Worm (Caenorhabditis elegans) whole organism, L4/young adult: ENCODE measurements around the gene lurp-1.

Experiments used
- W03F9.2 ChIP-seq: fragments of 150-350 bp; optimal IDR thresholded peaks from 2 replicates; lab custom pipeline; 2014; ENCODE audit warnings: missing biosample characterization, missing genetic modification characterization
- dao-5 ChIP-seq: sonication (generic microtip); optimal IDR thresholded peaks from 2 replicates; lab custom pipeline; 2016; ENCODE audit warnings: missing genotype, missing genetic modification characterization, moderate library complexity, missing compliant biosample characterization
- him-1 ChIP-seq: sonication (generic microtip); optimal IDR thresholded peaks from 2 replicates; lab custom pipeline; 2016; ENCODE audit warnings: missing genotype, missing genetic modification reagents, missing genetic modification characterization, missing compliant biosample characterization

lurp-1 gene

DNA sequence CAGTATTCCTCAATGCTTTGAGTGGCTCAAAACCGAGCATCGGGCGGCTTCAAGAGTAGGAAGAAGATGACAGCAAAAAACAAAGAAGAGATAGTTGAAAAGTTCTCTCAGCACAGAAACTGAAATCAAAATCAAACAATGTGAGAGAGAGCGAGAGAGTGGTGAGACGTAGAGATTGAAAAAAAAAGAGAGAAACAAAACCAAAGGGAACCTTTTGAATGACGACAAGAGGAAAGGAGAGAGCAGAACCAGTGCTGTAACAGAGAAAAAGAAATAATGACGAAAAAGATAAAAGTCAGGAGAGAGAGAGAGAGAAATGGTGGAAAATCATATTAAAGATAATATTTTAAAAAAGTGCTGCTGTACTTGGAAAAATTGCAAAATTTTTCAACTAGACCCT lies 13.5 kb upstream of the lurp-1 start:
- TF ChIP-seq dao-5 (tag; lab: Kevin White, UChicago), result no peak
- no peak for TF ChIP-seq him-1 (tag; lab: Kevin White, UChicago)
- no peak for TF ChIP-seq W03F9.2 (tag; lab: Kevin White, UChicago)

DNA sequence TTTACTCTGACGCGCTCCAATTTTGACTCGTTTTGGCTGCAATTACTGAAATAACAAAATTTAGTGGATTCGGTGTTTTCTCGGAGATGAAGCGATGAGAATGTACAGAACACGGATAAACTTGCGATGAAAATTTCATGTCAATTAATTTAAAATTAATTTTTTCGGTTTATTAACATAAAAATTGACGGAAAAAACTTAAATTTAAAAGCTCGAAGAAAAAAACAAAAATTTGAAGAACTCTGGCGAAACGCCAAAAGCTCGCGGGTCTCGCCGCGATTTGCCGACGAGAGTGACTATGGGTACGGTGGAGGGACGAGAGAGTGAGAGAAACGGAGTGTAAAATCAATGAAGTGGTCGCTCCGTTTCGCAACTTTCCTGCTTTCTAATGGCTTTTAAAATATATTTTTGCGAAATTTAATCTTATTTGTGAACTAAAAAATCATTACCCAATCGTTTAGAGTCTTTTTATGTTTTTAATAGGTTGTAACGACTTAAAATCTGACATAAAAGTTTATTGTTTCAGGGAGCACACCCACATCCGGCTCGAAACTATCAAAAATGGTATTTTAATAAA lies 12.0 kb upstream of the lurp-1 start, which contains the start of the genes gmps-1 and cap-2:
gmps-1 (minus strand) TSS at position 51 of the 577 bp plus-strand sequence.
cap-2 (plus strand) TSS at position 527 of the 577 bp plus-strand sequence.
- TF ChIP-seq dao-5 (tag; lab: Kevin White, UChicago), result no peak
- peak; percentile 95 for TF ChIP-seq W03F9.2 (tag; lab: Kevin White, UChicago)
- peak; percentile 95 for TF ChIP-seq him-1 (tag; lab: Kevin White, UChicago)

DNA sequence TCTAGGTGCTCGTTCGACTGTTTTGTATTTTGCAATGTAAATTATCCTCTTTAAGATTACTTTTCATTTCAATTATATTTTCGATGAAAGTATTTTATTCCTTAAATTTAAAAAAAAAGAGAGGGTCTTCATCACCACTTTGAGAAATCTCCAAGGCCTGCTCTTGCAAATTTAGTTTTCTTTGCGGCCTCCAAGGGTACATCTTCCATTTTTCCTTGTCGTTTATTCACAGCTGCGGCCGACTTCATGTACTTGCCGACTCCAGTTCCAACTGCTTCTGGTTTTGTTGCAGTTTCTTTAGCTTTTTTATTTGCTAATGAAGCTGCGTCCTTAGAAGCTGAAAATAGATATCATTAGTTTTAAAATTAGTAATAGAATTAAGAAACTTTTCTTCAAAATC lies 10.0 kb upstream of the lurp-1 start:
- TF ChIP-seq him-1 (tag; lab: Kevin White, UChicago), result no peak
- TF ChIP-seq dao-5 (tag; lab: Kevin White, UChicago), result no peak
- TF ChIP-seq W03F9.2 (tag; lab: Kevin White, UChicago), result no peak

DNA sequence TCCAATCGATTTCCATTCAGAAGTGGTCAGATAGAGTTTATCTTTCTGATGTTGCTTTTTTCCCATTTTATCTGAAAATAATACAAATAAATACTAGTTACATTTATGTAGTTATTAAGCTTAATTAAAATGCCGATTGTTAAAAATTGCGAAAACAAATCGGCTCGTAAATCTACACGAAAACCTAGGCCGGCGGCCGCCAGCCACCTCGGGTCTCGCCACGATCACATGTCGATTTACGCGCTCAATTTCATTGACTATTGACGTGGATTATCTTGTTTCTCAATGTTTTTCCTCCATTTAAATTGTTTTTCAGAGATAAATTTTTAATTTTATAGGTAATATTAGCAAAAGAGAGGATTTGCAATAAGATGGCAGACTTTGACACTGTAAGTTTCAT lies 8.2 kb upstream of the lurp-1 start, which contains the start of the genes cyn-4 and copz-1:
cyn-4 (minus strand) TSS at position 71 of the 400 bp plus-strand sequence.
copz-1 (plus strand) TSS at position 339 of the 400 bp plus-strand sequence.
- TF ChIP-seq W03F9.2 (tag; lab: Kevin White, UChicago) (peak; percentile 80), him-1 (tag; lab: Kevin White, UChicago) (peak; percentile 24), dao-5 (tag; lab: Kevin White, UChicago) (no peak)

DNA sequence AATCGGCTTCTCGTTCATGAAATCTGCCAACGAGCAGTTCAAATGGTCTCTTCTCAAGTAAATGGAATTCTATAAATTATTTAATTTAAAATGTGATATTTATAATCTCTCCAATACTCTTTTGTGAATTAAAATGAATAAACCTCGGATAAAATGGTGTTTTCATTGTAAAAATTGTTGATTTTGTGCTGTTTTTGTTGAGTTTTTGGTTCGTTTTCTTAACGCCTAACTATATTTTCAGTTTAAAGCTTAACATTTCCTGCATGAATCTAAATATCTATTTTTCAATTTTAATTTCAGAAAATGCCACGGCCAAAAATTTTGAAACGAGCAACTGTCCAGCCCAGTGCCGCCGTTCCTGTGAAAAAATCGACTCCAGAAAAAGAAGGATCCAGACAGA lies 7.1 kb upstream of the lurp-1 start, which contains the start of gene orc-2:
orc-2 (plus strand) TSS at position 301 of the 400 bp plus-strand sequence.
- TF ChIP-seq W03F9.2 (tag; lab: Kevin White, UChicago) (no peak), dao-5 (tag; lab: Kevin White, UChicago) (no peak), him-1 (tag; lab: Kevin White, UChicago) (no peak)

DNA sequence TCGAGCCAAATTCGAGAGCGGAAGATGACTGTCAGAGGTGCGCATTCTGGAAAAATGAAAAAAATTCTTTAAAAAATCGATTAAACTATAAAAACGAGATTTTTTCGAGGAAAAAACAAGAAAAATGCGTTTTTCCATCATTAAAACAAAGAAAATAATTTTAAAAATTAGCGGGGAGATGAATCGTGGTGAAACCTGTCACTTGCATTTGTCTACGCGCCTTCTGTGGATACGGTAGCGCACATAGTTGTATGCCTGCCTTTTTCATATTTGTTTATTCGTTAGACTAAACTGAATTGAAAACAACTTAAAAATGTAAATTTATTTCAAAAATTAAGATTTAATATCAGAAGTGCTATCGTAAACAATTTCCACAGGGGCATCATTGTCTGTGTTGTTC lies 3.7 kb downstream of the lurp-1 start, which contains the start of gene egg-3:
egg-3 (minus strand) TSS at position 46 of the 400 bp plus-strand sequence.
- no peak for TF ChIP-seq W03F9.2 (tag; lab: Kevin White, UChicago)
- no peak for TF ChIP-seq dao-5 (tag; lab: Kevin White, UChicago)
- no peak for TF ChIP-seq him-1 (tag; lab: Kevin White, UChicago)

DNA sequence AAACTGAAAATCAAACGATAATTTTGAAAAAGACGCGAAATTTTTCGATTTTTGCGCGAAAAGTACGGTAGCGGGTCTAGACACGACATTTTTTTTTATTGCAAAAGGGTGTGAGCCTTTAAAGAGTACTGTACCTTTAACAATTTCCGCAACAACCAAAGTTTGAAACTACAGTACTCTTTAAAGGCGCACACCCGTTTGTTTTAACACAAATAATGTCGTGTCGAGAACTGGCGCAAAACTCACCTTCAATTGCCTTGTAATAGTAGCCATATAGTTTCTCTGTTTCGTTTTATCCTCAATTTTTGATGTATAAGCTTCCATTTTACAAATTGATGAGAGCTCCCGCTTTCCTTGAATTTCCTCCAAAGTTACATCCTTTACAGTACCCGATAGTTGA lies 4.5 kb downstream of the lurp-1 start:
- TF ChIP-seq W03F9.2 (tag; lab: Kevin White, UChicago), result no peak
- TF ChIP-seq him-1 (tag; lab: Kevin White, UChicago), result no peak
- TF ChIP-seq dao-5 (tag; lab: Kevin White, UChicago), result no peak

DNA sequence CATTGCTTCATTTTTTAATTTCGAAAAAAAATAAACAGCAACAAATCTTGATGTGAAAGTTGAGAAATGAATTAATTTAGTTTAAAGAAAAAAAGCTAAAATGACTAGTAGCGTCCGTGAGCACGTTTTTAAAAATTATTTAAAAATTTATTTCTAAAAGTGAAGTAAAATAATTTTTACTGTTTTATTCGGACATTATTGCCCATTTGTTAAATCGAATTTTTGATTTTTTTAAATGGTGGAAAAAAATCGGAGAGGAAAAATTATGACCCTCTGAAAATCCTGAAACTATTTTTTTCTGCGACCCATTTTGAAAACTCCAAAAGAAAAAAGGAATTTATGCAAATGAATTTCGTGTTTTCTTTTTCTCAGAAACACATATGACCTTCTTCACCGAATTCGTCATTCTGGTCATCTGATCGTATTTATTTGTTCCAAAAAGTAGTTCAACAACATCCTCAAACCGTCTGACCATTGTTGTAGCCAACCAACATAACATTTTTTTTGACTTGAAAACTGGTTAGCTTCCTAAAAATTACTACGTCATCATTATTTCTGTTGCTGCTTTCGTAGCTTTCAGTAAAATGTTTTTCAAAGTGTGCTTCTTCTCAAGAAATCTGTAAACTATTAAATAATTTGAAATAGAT lies 5.3 kb downstream of the lurp-1 start, which contains the start of gene F44F4.3:
F44F4.3 (minus strand) TSS at position 51 of the 647 bp plus-strand sequence.
- TF ChIP-seq W03F9.2 (tag; lab: Kevin White, UChicago), result no peak
- TF ChIP-seq dao-5 (tag; lab: Kevin White, UChicago), result no peak
- no peak for TF ChIP-seq him-1 (tag; lab: Kevin White, UChicago)

DNA sequence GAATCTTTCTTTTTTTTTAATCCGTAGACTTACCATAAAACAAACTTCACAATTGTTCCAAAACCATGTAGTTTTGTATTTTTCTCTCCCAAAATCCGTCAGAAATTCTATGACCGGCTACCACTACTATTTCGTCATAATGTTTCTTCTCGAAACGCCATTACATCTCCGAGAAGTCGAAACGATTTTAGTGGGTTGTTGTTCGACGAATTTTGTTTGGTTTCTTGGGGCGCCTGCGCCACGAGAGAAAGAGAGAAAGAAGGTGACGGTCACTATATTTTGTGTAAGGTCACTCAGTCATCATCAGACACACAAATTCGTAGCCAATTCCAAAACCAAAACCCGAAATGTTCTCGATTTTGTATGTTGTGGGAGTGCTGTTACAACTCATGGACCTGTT lies 6.4 kb downstream of the lurp-1 start:
- TF ChIP-seq W03F9.2 (tag; lab: Kevin White, UChicago) (no peak), him-1 (tag; lab: Kevin White, UChicago) (no peak), dao-5 (tag; lab: Kevin White, UChicago) (no peak)

DNA sequence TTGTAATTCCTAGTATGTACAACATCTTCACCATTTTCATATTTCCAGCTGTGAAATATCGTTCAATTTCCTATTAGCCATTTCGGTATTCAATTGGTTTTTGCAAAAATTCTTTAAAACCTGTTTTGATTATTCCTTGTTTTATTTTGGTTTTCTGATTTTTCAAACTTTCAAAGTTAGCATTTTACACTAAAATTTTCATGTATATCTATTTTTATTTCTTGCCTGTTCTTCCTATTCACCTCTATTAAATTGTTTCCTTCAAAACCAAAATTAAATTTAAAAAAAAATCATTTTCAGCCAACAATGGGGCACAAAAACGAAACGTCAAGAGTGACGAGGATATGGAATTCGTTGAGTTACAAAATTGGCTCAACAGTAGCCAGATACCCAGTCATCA lies 8.3 kb downstream of the lurp-1 start, which contains the start of gene ptr-8:
ptr-8 (plus strand) TSS at position 301 of the 400 bp plus-strand sequence.
- no peak for TF ChIP-seq him-1 (tag; lab: Kevin White, UChicago)
- no peak for TF ChIP-seq W03F9.2 (tag; lab: Kevin White, UChicago)
- TF ChIP-seq dao-5 (tag; lab: Kevin White, UChicago), result no peak

DNA sequence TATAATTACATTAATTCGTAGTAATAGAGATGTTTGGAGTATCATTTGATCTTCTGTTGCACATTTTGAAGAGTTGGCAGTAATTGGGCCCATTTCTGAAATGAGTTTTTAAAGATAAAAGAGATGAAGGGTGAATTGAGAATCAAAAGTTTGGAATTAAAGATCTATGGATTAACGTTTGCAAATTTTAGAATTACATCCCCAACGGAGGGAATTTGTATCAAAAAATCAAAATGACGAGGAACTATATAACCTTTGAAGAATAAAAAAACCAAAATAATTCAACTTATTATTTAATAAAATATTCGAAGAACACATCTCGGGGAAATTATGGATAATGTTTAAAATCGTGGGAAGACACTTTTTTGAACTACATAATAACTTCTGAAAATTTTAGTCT lies 14.3 kb downstream of the lurp-1 start, which contains the start of gene sra-10:
sra-10 (minus strand) TSS at position 101 of the 400 bp plus-strand sequence.
- no peak for TF ChIP-seq him-1 (tag; lab: Kevin White, UChicago)
- TF ChIP-seq dao-5 (tag; lab: Kevin White, UChicago), result no peak
- TF ChIP-seq W03F9.2 (tag; lab: Kevin White, UChicago), result no peak

DNA sequence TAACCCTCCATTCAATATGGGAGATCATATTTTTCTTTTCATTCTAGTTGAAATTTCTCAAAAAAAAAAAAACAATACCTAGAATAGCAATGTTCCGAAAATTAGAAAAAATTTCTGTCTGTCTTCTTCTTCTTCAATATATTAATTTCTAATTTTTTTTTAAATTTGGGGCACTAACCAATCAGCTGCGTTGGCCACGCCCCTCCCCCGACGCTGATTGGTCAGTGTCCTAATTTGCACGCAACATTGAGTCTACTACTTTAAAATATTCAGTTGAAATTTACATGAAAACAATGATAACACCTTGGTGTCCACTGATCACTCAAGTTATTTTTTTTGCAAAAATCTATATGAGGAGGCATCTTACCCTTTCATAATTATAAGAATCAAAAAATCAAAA lies 15.2 kb downstream of the lurp-1 start:
- no peak for TF ChIP-seq W03F9.2 (tag; lab: Kevin White, UChicago)

DNA sequence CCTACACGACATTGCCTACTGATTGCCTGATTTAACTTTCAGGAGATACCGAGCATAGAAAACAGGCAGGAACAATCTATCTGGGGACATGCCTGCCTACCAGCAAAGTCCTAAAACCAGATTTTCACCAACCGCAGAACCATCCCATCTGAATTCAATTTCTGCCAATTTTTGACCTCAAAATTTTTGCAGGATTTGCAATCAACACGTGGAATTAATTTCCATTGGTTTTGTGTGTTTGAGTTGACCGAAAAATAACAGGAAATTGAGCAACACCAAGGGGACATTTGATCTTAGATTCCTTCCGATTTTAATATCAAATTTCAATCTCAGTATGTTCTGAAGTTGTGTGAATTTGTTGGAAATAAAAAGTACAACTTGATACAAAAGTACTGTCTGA lies 18.3 kb downstream of the lurp-1 start:
- no peak for TF ChIP-seq W03F9.2 (tag; lab: Kevin White, UChicago)
- no peak for TF ChIP-seq dao-5 (tag; lab: Kevin White, UChicago)
- TF ChIP-seq him-1 (tag; lab: Kevin White, UChicago), result no peak
